Fruit fly (Drosophila melanogaster) whole organism, pupa: ENCODE data around the gene ND-30.
A peak's percentile ranks its signal among the peaks of the same experiment; 100 is the strongest.

Source experiments
- CG10348 ChIP-seq: fragments of 200-800 bp; sonication (Bioruptor generic); IDR thresholded peaks from 2 replicates; pipeline ENCODE4 v1.3.6; 2022; ENCODE audit warnings: missing biosample characterization, missing genetic modification characterization
- CG12605 ChIP-seq: fragments of 200-800 bp; sonication (Bioruptor generic); IDR thresholded peaks from 2 replicates; pipeline ENCODE4 v1.3.6; 2022; ENCODE audit warnings: missing biosample characterization, missing genetic modification characterization
- CG13204 ChIP-seq: fragments of 200-800 bp; sonication (Bioruptor generic); optimal IDR thresholded peaks from 2 replicates; lab custom pipeline; 2018; ENCODE audit warnings: missing biosample characterization, mild to moderate bottlenecking, missing genetic modification characterization, moderate library complexity
- CG14655 ChIP-seq: fragments of 200-800 bp; sonication (Bioruptor generic); optimal IDR thresholded peaks from 3 replicates; lab custom pipeline; 2017; ENCODE audit warnings: mild to moderate bottlenecking, missing biosample characterization, missing genetic modification reagents, missing genetic modification characterization
- CG15710 ChIP-seq: fragments of 200-800 bp; sonication (Bioruptor generic); optimal IDR thresholded peaks from 2 replicates; lab custom pipeline; 2018; ENCODE audit warnings: missing biosample characterization, mild to moderate bottlenecking, missing genetic modification characterization, moderate library complexity
- CG17806 ChIP-seq: fragments of 200-800 bp; sonication (Bioruptor generic); optimal IDR thresholded peaks from 2 replicates; lab custom pipeline; 2018; ENCODE audit warnings: missing biosample characterization, mild to moderate bottlenecking, missing genetic modification characterization, moderate library complexity
- CG32121 ChIP-seq: fragments of 200-800 bp; sonication (Bioruptor generic); IDR thresholded peaks from 2 replicates; pipeline ENCODE4 v1.3.6; 2022; ENCODE audit warnings: missing biosample characterization, missing genetic modification characterization
- CG34367 ChIP-seq: fragments of 200-800 bp; sonication (Bioruptor generic); optimal IDR thresholded peaks from 2 replicates; lab custom pipeline; 2018; ENCODE audit warnings: missing biosample characterization, mild to moderate bottlenecking, missing genetic modification characterization
- CG4496 ChIP-seq: fragments of 200-800 bp; sonication (Bioruptor generic); IDR thresholded peaks from 3 replicates; pipeline ENCODE4 v1.3.6; 2022; ENCODE audit warnings: missing biosample characterization, missing genetic modification characterization
- CG8159 ChIP-seq: fragments of 200-800 bp; sonication (Bioruptor generic); optimal IDR thresholded peaks from 3 replicates; lab custom pipeline; 2018; ENCODE audit warnings: missing biosample characterization, mild to moderate bottlenecking, missing genetic modification characterization, moderate library complexity
- CG8301 ChIP-seq: fragments of 200-800 bp; sonication (Bioruptor generic); optimal IDR thresholded peaks from 2 replicates; lab custom pipeline; 2018; ENCODE audit warnings: missing biosample characterization, mild to moderate bottlenecking, missing genetic modification characterization
- CG9948 ChIP-seq: fragments of 200-800 bp; sonication (Bioruptor generic); optimal IDR thresholded peaks from 2 replicates; lab custom pipeline; 2018; ENCODE audit warnings: missing biosample characterization, mild to moderate bottlenecking, missing genetic modification characterization, moderate library complexity
- D1 ChIP-seq: fragments of 200-800 bp; sonication (Bioruptor generic); optimal IDR thresholded peaks from 2 replicates; lab custom pipeline; 2018; ENCODE audit warnings: missing biosample characterization, mild to moderate bottlenecking, missing genetic modification characterization, moderate library complexity
- EcR ChIP-seq: fragments of 200-800 bp; sonication (Bioruptor generic); optimal IDR thresholded peaks from 3 replicates; lab custom pipeline; 2019; ENCODE audit warnings: missing biosample characterization, missing genetic modification characterization, mild to moderate bottlenecking, moderate library complexity, missing genetic modification reagents
- Ets98B ChIP-seq: fragments of 200-800 bp; sonication (Bioruptor generic); IDR thresholded peaks from 2 replicates; pipeline ENCODE4 v1.3.6; 2022; ENCODE audit warnings: missing biosample characterization, missing genetic modification characterization
- Pif1A ChIP-seq: fragments of 200-800 bp; sonication (Bioruptor generic); optimal IDR thresholded peaks from 3 replicates; lab custom pipeline; 2016; ENCODE audit warnings: missing biosample characterization, missing genetic modification characterization
- Pif1B ChIP-seq: fragments of 200-800 bp; sonication (Bioruptor generic); optimal IDR thresholded peaks from 3 replicates; lab custom pipeline; 2016; ENCODE audit warnings: missing biosample characterization, missing genetic modification characterization
- Snoo ChIP-seq: fragments of 200-800 bp; sonication (Bioruptor generic); optimal IDR thresholded peaks from 3 replicates; lab custom pipeline; 2017; ENCODE audit warnings: missing biosample characterization, mild to moderate bottlenecking, missing genetic modification characterization, inconsistent platforms
- fd96Ca ChIP-seq: fragments of 200-800 bp; sonication (Bioruptor generic); IDR thresholded peaks from 3 replicates; pipeline ENCODE4 v1.3.6; 2022; ENCODE audit warnings: missing biosample characterization, missing genetic modification characterization
- gl ChIP-seq: fragments of 200-800 bp; sonication (Bioruptor generic); optimal IDR thresholded peaks from 2 replicates; lab custom pipeline; 2018; ENCODE audit warnings: missing biosample characterization, mild to moderate bottlenecking, missing genetic modification characterization
- rn ChIP-seq: fragments of 200-800 bp; sonication (Bioruptor generic); IDR thresholded peaks from 2 replicates; pipeline ENCODE4 v1.3.6; 2022; ENCODE audit warnings: missing biosample characterization, missing genetic modification characterization

ND-30 gene

dm6 chr3L:3203062-3203461, 43.7 kb upstream of the ND-30 start, which contains the start of gene CG32271:
CG32271 (minus strand) TSS chr3L:3203162.
- TF ChIP-seq CG8159, result no peak
- TF ChIP-seq CG34367, result no peak
- TF ChIP-seq Ets98B (GFP tag; lab: Robert Waterston, UW), result no peak
- no peak for TF ChIP-seq CG32121
- TF ChIP-seq Pif1A, result no peak
- no peak for TF ChIP-seq CG12605 (GFP tag; lab: Robert Waterston, UW)
- TF ChIP-seq rn, result no peak
- no peak for TF ChIP-seq CG13204 (GFP tag; lab: Kevin White, UChicago)
- no peak for TF ChIP-seq CG10348
- no peak for TF ChIP-seq CG15710 (tag; lab: Kevin White, UChicago)
- TF ChIP-seq gl (tag; lab: Kevin White, UChicago), result no peak
- no peak for TF ChIP-seq CG14655
- TF ChIP-seq EcR (GFP tag; lab: Kevin White, UChicago), result no peak
- TF ChIP-seq D1, result no peak
- no peak for TF ChIP-seq CG17806
- no peak for TF ChIP-seq fd96Ca (GFP tag; lab: Robert Waterston, UW)
- TF ChIP-seq CG4496 (GFP tag; lab: Robert Waterston, UW), result no peak
- no peak for TF ChIP-seq CG9948 (tag; lab: Kevin White, UChicago)
- no peak for TF ChIP-seq Snoo
- no peak for TF ChIP-seq Pif1B (GFP tag; lab: Kevin White, UChicago)

DNA sequence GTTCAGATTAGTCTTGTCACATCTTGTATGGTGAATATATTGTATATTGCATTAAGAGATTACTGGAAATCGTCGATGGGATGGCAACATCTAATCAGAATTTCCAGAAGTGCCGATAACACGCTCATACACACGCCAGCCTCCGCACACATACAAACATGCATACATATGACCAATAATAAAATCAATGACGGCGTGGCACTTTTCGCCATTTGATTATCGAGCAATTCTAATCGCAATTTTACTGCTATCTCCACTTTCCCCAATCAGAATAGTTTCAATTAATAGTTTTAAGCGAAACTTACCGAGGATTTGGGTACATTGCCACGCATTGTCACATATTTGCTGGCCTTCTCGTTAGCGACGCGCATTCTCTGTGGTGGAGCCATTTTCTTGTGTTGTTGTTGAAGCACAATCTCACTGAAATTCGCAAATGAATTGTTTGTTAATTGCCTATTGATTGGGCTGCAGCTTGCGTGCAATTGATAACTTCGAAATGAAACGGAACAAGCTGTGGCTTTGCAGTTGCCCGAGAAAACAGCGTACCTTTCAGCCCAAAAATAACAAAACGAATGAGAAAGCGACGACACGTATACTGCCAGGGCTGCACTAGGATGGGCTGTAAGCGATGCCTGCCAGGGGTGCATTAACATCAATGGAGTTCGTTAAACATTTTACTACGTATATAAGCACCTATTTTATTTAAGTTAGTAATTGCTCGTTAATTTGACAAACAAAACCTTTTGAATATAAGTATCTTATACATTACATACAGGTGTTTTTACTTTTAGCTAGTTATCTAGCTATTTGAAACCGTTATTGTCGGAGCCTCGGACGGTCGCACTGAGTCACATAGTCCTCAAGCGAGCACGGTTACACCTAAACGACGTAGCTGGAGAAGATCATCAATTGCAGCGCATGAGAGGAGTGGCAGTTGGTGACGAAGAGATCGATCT, 39.3 kb upstream of the ND-30 start, which contains the start of the genes CG32276 and gry:
Gene CG32276 (minus strand): TSS at position 601 of the 956 bp plus-strand sequence.
Gene gry (plus strand): TSS at position 644 of the 956 bp plus-strand sequence.
- no peak for TF ChIP-seq CG9948 (tag; lab: Kevin White, UChicago)
- TF ChIP-seq fd96Ca (GFP tag; lab: Robert Waterston, UW), result peak; percentile 77; the same call in 2 of the 3 replicates
- no peak for TF ChIP-seq Pif1A
- TF ChIP-seq rn, result 0 out of 2 replicates have a peak, but pooled peaks have one; percentile 32
- peak; percentile 35 for TF ChIP-seq EcR (GFP tag; lab: Kevin White, UChicago)
- TF ChIP-seq CG14655, result no peak
- TF ChIP-seq CG4496 (GFP tag; lab: Robert Waterston, UW), result peak; percentile 54; the same call in 2 of the 3 replicates
- TF ChIP-seq CG34367, result peak; percentile 50
- peak; percentile 56 for TF ChIP-seq CG15710 (tag; lab: Kevin White, UChicago)
- no peak for TF ChIP-seq CG10348
- TF ChIP-seq Snoo, result no peak
- TF ChIP-seq CG17806, result peak; percentile 49
- peak; percentile 76 for TF ChIP-seq CG32121
- no peak for TF ChIP-seq Pif1B (GFP tag; lab: Kevin White, UChicago)
- TF ChIP-seq CG8301 (tag; lab: Kevin White, UChicago), result no peak
- TF ChIP-seq CG13204 (GFP tag; lab: Kevin White, UChicago), result no peak
- TF ChIP-seq CG8159, result no peak
- no peak for TF ChIP-seq gl (tag; lab: Kevin White, UChicago)
- TF ChIP-seq D1, result no peak
- peak; percentile 58; the same call in 1 of the 2 replicates for TF ChIP-seq Ets98B (GFP tag; lab: Robert Waterston, UW)
- TF ChIP-seq CG12605 (GFP tag; lab: Robert Waterston, UW), result peak; percentile 22; the same call in 1 of the 2 replicates

DNA sequence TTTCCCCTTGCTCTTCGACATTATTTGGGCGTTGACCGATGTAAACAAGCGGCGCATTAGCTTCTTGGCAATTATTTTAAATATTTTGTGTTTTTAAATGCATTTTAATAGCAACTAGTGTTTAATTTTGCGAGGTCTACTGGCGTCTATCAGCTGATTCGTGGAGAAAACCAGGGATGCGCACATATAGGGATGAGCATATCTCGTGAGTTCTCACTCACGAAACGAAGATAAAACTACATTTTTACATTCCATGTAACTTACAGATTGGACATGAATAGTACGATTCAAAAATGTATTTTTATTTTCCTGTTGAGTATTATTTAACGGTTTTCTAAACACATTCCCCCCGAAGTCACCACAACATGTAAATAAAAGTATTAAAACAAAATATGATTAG, 38.1 kb upstream of the ND-30 start, which contains the start of gene CG14966:
Gene CG14966 (minus strand): TSS at position 168 of the 400 bp plus-strand sequence.
- TF ChIP-seq CG12605 (GFP tag; lab: Robert Waterston, UW) (0 out of 2 replicates have a peak, but pooled peaks have one; percentile 19), Snoo (no peak), gl (tag; lab: Kevin White, UChicago) (peak; percentile 6)

DNA sequence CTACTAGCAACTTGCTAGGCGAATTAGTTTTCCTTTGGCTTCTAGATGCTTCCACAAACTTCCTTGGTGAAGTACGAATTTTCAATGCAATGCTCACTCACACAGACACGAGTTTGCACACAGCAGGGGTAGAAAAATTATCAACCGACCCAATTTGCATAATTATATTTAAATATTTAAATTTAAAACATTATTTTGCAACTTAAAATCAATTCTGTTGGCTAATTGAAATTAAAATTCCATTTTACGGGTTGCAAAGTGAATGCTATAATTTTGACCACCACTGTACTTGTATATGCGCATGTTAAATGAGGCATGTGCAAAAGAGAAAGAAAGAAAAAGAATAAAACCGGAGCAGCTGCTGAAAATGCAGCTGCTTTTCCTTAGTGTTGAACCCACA, 34.7 kb upstream of the ND-30 start:
- peak; percentile 94 for TF ChIP-seq Snoo
- peak; percentile 98 for TF ChIP-seq Pif1A
- TF ChIP-seq CG4496 (GFP tag; lab: Robert Waterston, UW), result peak; percentile 99
- TF ChIP-seq CG13204 (GFP tag; lab: Kevin White, UChicago), result peak; percentile 55
- TF ChIP-seq gl (tag; lab: Kevin White, UChicago), result peak; percentile 88
- peak; percentile 93 for TF ChIP-seq CG9948 (tag; lab: Kevin White, UChicago)
- peak; percentile 84 for TF ChIP-seq CG10348
- TF ChIP-seq fd96Ca (GFP tag; lab: Robert Waterston, UW), result peak; percentile 95
- TF ChIP-seq CG8301 (tag; lab: Kevin White, UChicago), result peak; percentile 97
- peak; percentile 98 for TF ChIP-seq Ets98B (GFP tag; lab: Robert Waterston, UW)
- peak; percentile 99 for TF ChIP-seq CG12605 (GFP tag; lab: Robert Waterston, UW)
- no peak for TF ChIP-seq D1
- peak; percentile 96 for TF ChIP-seq CG34367
- TF ChIP-seq EcR (GFP tag; lab: Kevin White, UChicago), result no peak
- TF ChIP-seq CG14655, result peak; percentile 96
- TF ChIP-seq CG17806, result peak; percentile 96
- TF ChIP-seq CG15710 (tag; lab: Kevin White, UChicago), result peak; percentile 92
- peak; percentile 96 for TF ChIP-seq rn
- peak; percentile 94 for TF ChIP-seq CG8159
- TF ChIP-seq Pif1B (GFP tag; lab: Kevin White, UChicago), result peak; percentile 98
- peak; percentile 98 for TF ChIP-seq CG32121
- TF ChIP-seq, all 21 proteins: peak for 19

DNA sequence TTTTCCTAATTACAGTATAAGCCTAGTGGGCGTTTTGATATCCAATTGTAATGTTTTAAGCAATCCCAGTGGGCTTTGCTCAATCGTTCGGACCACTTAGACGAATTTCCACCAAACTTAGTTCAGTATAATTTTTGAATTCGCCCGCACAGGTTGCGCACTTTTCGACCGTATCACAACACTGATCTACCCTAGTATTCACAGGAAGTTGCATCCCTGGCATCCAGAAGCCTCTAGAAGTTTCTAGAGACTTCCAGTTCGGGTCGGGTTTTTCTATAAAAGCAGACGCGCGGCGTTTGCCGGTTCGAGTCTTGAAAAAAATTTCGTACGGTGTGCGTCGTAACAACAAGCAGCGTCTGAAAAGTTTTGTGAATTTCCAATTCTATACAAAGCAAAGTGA, 33.5 kb upstream of the ND-30 start, which contains the start of gene Hsp83:
Gene Hsp83 (plus strand): TSS at position 58 of the 400 bp plus-strand sequence.
- TF ChIP-seq fd96Ca (GFP tag; lab: Robert Waterston, UW) (peak; percentile 72; the same call in 2 of the 3 replicates), Ets98B (GFP tag; lab: Robert Waterston, UW) (peak; percentile 94), CG14655 (no peak), EcR (GFP tag; lab: Kevin White, UChicago) (peak; percentile 22), CG9948 (tag; lab: Kevin White, UChicago) (peak; percentile 58), rn (no peak), CG4496 (GFP tag; lab: Robert Waterston, UW) (peak; percentile 95), CG8159 (peak; percentile 72), D1 (no peak), CG17806 (peak; percentile 65), CG12605 (GFP tag; lab: Robert Waterston, UW) (peak; percentile 94), CG15710 (tag; lab: Kevin White, UChicago) (peak; percentile 76), Pif1B (GFP tag; lab: Kevin White, UChicago) (peak; percentile 92), CG10348 (no peak), Pif1A (peak; percentile 96), gl (tag; lab: Kevin White, UChicago) (peak; percentile 95), CG13204 (GFP tag; lab: Kevin White, UChicago) (peak; percentile 95), CG32121 (peak; percentile 87), CG34367 (peak; percentile 89), CG8301 (tag; lab: Kevin White, UChicago) (no peak), Snoo (peak; percentile 97)
